Worm (Caenorhabditis elegans) whole organism, early embryonic: Measurements from ENCODE around the gene rgl-1.

Experiments used
- aly-1 ChIP-seq: sonication (generic microtip); optimal IDR thresholded peaks from 2 replicates; lab custom pipeline; 2016; ENCODE audit warnings: missing genetic modification characterization, missing compliant biosample characterization
- ama-1 ChIP-seq: fragments of 150-350 bp; optimal IDR thresholded peaks from 2 replicates; lab custom pipeline; 2014
- ceh-13 ChIP-seq: fragments of 200-800 bp; sonication (Bioruptor generic); optimal IDR thresholded peaks from 2 replicates; lab custom pipeline; 2018; ENCODE audit warnings: mild to moderate bottlenecking, missing genetic modification characterization, missing compliant biosample characterization
- hmbx-1 ChIP-seq: sonication (generic microtip); optimal IDR thresholded peaks from 2 replicates; lab custom pipeline; 2016; ENCODE audit warnings: mild to moderate bottlenecking, missing genetic modification characterization, missing compliant biosample characterization
- hmg-4 ChIP-seq: fragments of 200-800 bp; sonication (Bioruptor generic); optimal IDR thresholded peaks from 2 replicates; lab custom pipeline; 2018; ENCODE audit warnings: mild to moderate bottlenecking, missing genetic modification characterization, missing compliant biosample characterization
- sea-1 ChIP-seq: fragments of 200-800 bp; sonication (Bioruptor generic); conservative IDR thresholded peaks from 2 replicates; pipeline ENCODE4 v1.3.6; 2022; ENCODE audit warnings: missing genetic modification characterization, missing compliant biosample characterization

DNA sequence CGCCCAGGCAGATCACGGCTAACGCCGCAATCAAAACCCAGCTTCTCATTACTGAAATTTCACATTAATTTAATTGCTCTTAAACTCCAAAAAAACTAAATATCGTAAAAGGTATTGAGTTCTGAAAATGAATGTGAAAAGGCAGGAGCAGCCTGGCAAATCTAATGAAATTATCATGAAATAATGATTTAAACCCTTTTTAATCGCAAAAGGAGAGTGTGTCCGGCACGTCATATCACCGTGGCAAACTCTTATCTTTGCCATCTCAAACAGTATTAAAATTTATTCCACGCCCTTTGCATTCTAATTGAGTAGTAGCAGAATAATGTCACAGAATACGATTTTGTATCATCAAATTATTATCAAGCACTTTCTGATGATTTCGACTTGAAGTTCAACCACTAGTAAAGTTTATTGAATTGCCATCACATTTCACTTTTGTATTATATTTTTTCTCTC is 15.2 kb upstream of the rgl-1 start, which contains the start of gene F28B4.3:
- no peak for TF ChIP-seq aly-1 (tag; lab: Kevin White, UChicago)
- no peak for TF ChIP-seq ama-1 (lab: Kevin White, UChicago)
- no peak for TF ChIP-seq hmbx-1
- TF ChIP-seq ceh-13 (GFP tag; lab: Kevin White, UChicago) = no peak
- TF ChIP-seq sea-1 (GFP tag; lab: Robert Waterston, UW) = no peak
- no peak for TF ChIP-seq hmg-4 (GFP tag; lab: Kevin White, UChicago)
